Fruit fly (Drosophila melanogaster) whole organism, embryonic: Measurements from ENCODE around the gene ca.

ENCODE experiments used
- Antp ChIP-seq: fragments of 200-800 bp; sonication (Bioruptor generic); optimal IDR thresholded peaks from 3 replicates; lab custom pipeline; 2016; ENCODE audit warnings: missing biosample characterization, missing genetic modification characterization
- Asciz ChIP-seq: fragments of 200-800 bp; sonication (Bioruptor generic); optimal IDR thresholded peaks from 2 replicates; lab custom pipeline; 2017; ENCODE audit warnings: missing biosample characterization, mild to moderate bottlenecking, missing genetic modification characterization, missing genetic modification reagents
- Atf6 ChIP-seq: fragments of 200-800 bp; sonication (Bioruptor generic); IDR thresholded peaks from 2 replicates; pipeline ENCODE4 v1.3.6; 2022; ENCODE audit warnings: missing biosample characterization, missing genetic modification characterization
- BtbVII ChIP-seq: fragments of 200-800 bp; sonication (Bioruptor generic); optimal IDR thresholded peaks from 3 replicates; lab custom pipeline; 2017; ENCODE audit warnings: missing biosample characterization, mild to moderate bottlenecking, missing genetic modification characterization
- CG14667 ChIP-seq: fragments of 200-800 bp; sonication (Bioruptor generic); IDR thresholded peaks from 2 replicates; pipeline ENCODE4 v1.3.6; 2022; ENCODE audit warnings: missing biosample characterization, missing genetic modification characterization
- CG16779 ChIP-seq: fragments of 200-800 bp; sonication (Bioruptor generic); IDR thresholded peaks from 2 replicates; pipeline ENCODE4 v1.3.6; 2022; ENCODE audit warnings: missing biosample characterization, missing genetic modification characterization
- CG17328 ChIP-seq: fragments of 200-800 bp; sonication (Bioruptor generic); IDR thresholded peaks from 2 replicates; pipeline ENCODE4 v1.3.6; 2022; ENCODE audit warnings: missing biosample characterization, missing genetic modification characterization
- CG2889 ChIP-seq: fragments of 200-800 bp; sonication (Bioruptor generic); IDR thresholded peaks from 3 replicates; pipeline ENCODE4 v1.3.6; 2022; ENCODE audit warnings: missing biosample characterization, missing genetic modification characterization
- CG30020 ChIP-seq: fragments of 200-800 bp; optimal IDR thresholded peaks from 2 replicates; lab custom pipeline; 2019; ENCODE audit warnings: missing biosample characterization, mild to moderate bottlenecking, missing genetic modification characterization, moderate library complexity
- CG31224 ChIP-seq: fragments of 200-800 bp; sonication (Bioruptor generic); IDR thresholded peaks from 2 replicates; pipeline ENCODE4 v1.3.6; 2022; ENCODE audit warnings: missing biosample characterization, missing genetic modification characterization
- CG32767 ChIP-seq: fragments of 200-800 bp; sonication (Bioruptor generic); IDR thresholded peaks from 2 replicates; pipeline ENCODE4 v1.3.6; 2022; ENCODE audit warnings: missing biosample characterization, missing genetic modification characterization
- CG32772 ChIP-seq: fragments of 200-800 bp; sonication (Bioruptor generic); IDR thresholded peaks from 2 replicates; pipeline ENCODE4 v1.3.6; 2022; ENCODE audit warnings: missing biosample characterization, missing genetic modification characterization
- CG3838 ChIP-seq: fragments of 200-800 bp; sonication (Bioruptor generic); optimal IDR thresholded peaks from 3 replicates; lab custom pipeline; 2016; ENCODE audit warnings: missing biosample characterization, missing genetic modification characterization
- CG4328 ChIP-seq: fragments of 200-800 bp; sonication (Bioruptor generic); optimal IDR thresholded peaks from 3 replicates; lab custom pipeline; 2017; ENCODE audit warnings: missing biosample characterization, missing genetic modification reagents, missing genetic modification characterization
- CG4617 ChIP-seq: fragments of 200-800 bp; sonication (Bioruptor generic); optimal IDR thresholded peaks from 3 replicates; lab custom pipeline; 2016; ENCODE audit warnings: missing biosample characterization, missing genetic modification characterization, borderline replicate concordance
- CG5245 ChIP-seq: fragments of 200-800 bp; sonication (Bioruptor generic); optimal IDR thresholded peaks from 3 replicates; lab custom pipeline; 2016; ENCODE audit warnings: missing biosample characterization, missing genetic modification characterization
- CG7271 ChIP-seq: fragments of 200-800 bp; sonication (Bioruptor generic); optimal IDR thresholded peaks from 2 replicates; lab custom pipeline; 2018; ENCODE audit warnings: missing biosample characterization, mild to moderate bottlenecking, missing genetic modification characterization, moderate library complexity
- CG8290 ChIP-seq, 3 experiments: fragments of 200-800 bp; sonication (Bioruptor generic); optimal IDR thresholded peaks; 2 replicates each; lab custom pipeline; 2016 to 2019; ENCODE audit warnings: missing biosample characterization in 3 of 3, missing genetic modification characterization in 3 of 3, mild to moderate bottlenecking in 2 of 3, moderate library complexity in 1 of 3
- CG8944 ChIP-seq: fragments of 200-800 bp; sonication (Bioruptor generic); optimal IDR thresholded peaks from 3 replicates; lab custom pipeline; 2016; ENCODE audit warnings: missing biosample characterization, missing genetic modification characterization
- CG9437 ChIP-seq: fragments of 200-800 bp; sonication (Bioruptor generic); optimal IDR thresholded peaks from 2 replicates; lab custom pipeline; 2018; ENCODE audit warnings: missing biosample characterization, mild to moderate bottlenecking, missing genetic modification characterization
- CG9609 ChIP-seq: fragments of 200-800 bp; sonication (Bioruptor generic); optimal IDR thresholded peaks from 3 replicates; lab custom pipeline; 2016; ENCODE audit warnings: missing biosample characterization, missing genetic modification characterization
- Dll ChIP-seq: fragments of 200-800 bp; sonication (Bioruptor generic); IDR thresholded peaks from 4 replicates; pipeline ENCODE4 v1.3.6; 2022; ENCODE audit warnings: missing biosample characterization, missing genetic modification characterization; ENCODE audit not compliant: partially characterized antibody
- Ets65A ChIP-seq: fragments of 200-800 bp; sonication (Bioruptor generic); peaks from one replicate; lab custom pipeline; 2016; ENCODE audit warnings: missing biosample characterization, missing genetic modification characterization
- Ets97D ChIP-seq: fragments of 200-800 bp; sonication (Bioruptor generic); optimal IDR thresholded peaks from 3 replicates; lab custom pipeline; 2016; ENCODE audit warnings: missing biosample characterization, missing genetic modification characterization
- Fer3 ChIP-seq: fragments of 200-800 bp; sonication (Bioruptor generic); optimal IDR thresholded peaks from 2 replicates; lab custom pipeline; 2018; ENCODE audit warnings: missing biosample characterization, mild to moderate bottlenecking, missing genetic modification characterization, moderate library complexity
- HLH3B ChIP-seq: fragments of 200-800 bp; sonication (Bioruptor generic); IDR thresholded peaks from 2 replicates; pipeline ENCODE4 v1.3.6; 2022; ENCODE audit warnings: missing biosample characterization, missing genetic modification characterization
- Hmr ChIP-seq: fragments of 200-800 bp; sonication (Bioruptor generic); optimal IDR thresholded peaks from 3 replicates; lab custom pipeline; 2017; ENCODE audit warnings: mild to moderate bottlenecking, missing biosample characterization, missing genetic modification reagents, missing genetic modification characterization
- Mad ChIP-seq: fragments of 200-800 bp; sonication (Bioruptor generic); optimal IDR thresholded peaks from 2 replicates; lab custom pipeline; 2016; ENCODE audit warnings: missing biosample characterization, missing genetic modification characterization
- Meics ChIP-seq: fragments of 200-800 bp; sonication (Bioruptor generic); optimal IDR thresholded peaks from 2 replicates; lab custom pipeline; 2017; ENCODE audit warnings: missing biosample characterization, mild to moderate bottlenecking, missing genetic modification characterization
- NFAT ChIP-seq: fragments of 200-800 bp; sonication (Bioruptor generic); IDR thresholded peaks from 2 replicates; pipeline ENCODE4 v1.3.6; 2022; ENCODE audit warnings: missing biosample characterization, missing genetic modification characterization
- Sox102F ChIP-seq: fragments of 200-800 bp; sonication (Bioruptor generic); optimal IDR thresholded peaks from 2 replicates; lab custom pipeline; 2018; ENCODE audit warnings: missing biosample characterization, mild to moderate bottlenecking, missing genetic modification characterization, moderate library complexity
- Ssrp ChIP-seq: fragments of 200-800 bp; sonication (Bioruptor generic); optimal IDR thresholded peaks from 2 replicates; lab custom pipeline; 2018; ENCODE audit warnings: missing biosample characterization, mild to moderate bottlenecking, missing genetic modification characterization, moderate library complexity
- Usf ChIP-seq: fragments of 200-800 bp; sonication (Bioruptor generic); optimal IDR thresholded peaks from 2 replicates; lab custom pipeline; 2017; ENCODE audit warnings: missing genotype, missing biosample characterization, missing genetic modification characterization
- ap ChIP-seq: fragments of 200-800 bp; sonication (Bioruptor generic); IDR thresholded peaks from 2 replicates; pipeline ENCODE4 v1.3.6; 2022; ENCODE audit warnings: missing biosample characterization, missing genetic modification characterization
- ato ChIP-seq: fragments of 200-800 bp; sonication (Bioruptor generic); IDR thresholded peaks from 2 replicates; pipeline ENCODE4 v1.3.6; 2022; ENCODE audit warnings: missing biosample characterization, missing genetic modification characterization; ENCODE audit not compliant: partially characterized antibody
- croc ChIP-seq: fragments of 200-800 bp; sonication (Bioruptor generic); conservative IDR thresholded peaks from 3 replicates; pipeline ENCODE4 v1.3.6; 2022; ENCODE audit warnings: missing biosample characterization, missing genetic modification characterization
- dimm ChIP-seq: fragments of 200-800 bp; sonication (Bioruptor generic); IDR thresholded peaks from 2 replicates; pipeline ENCODE4 v1.3.6; 2022; ENCODE audit warnings: missing biosample characterization, missing genetic modification characterization
- emc ChIP-seq: fragments of 200-800 bp; sonication (Bioruptor generic); optimal IDR thresholded peaks from 2 replicates; lab custom pipeline; 2016; ENCODE audit warnings: missing biosample characterization, missing genetic modification characterization
- ems ChIP-seq: fragments of 200-800 bp; sonication (Bioruptor generic); optimal IDR thresholded peaks from 3 replicates; lab custom pipeline; 2016; ENCODE audit warnings: missing biosample characterization, missing genetic modification characterization
- eve ChIP-seq, 2 experiments: fragments of >200 bp; optimal IDR thresholded peaks; 2 replicates each; lab custom pipeline; 2017; ENCODE audit warnings: missing biosample characterization in 2 of 2, missing genetic modification characterization in 2 of 2
- fru ChIP-seq: fragments of >200 bp; optimal IDR thresholded peaks from 2 replicates; lab custom pipeline; 2017
- hb ChIP-seq: fragments of 200-800 bp; sonication (Bioruptor generic); IDR thresholded peaks from 3 replicates; pipeline ENCODE4 v1.3.6; 2022; ENCODE audit warnings: missing biosample characterization, missing genetic modification characterization; ENCODE audit not compliant: partially characterized antibody
- her ChIP-seq: fragments of 200-800 bp; sonication (Bioruptor generic); optimal IDR thresholded peaks from 2 replicates; lab custom pipeline; 2016; ENCODE audit warnings: missing biosample characterization, missing genetic modification characterization
- lmd ChIP-seq: fragments of 200-800 bp; sonication (Bioruptor generic); IDR thresholded peaks from 2 replicates; pipeline ENCODE4 v1.3.6; 2022; ENCODE audit warnings: missing biosample characterization, missing genetic modification characterization
- luna ChIP-seq: fragments of 200-800 bp; sonication (Bioruptor generic); optimal IDR thresholded peaks from 2 replicates; lab custom pipeline; 2016; ENCODE audit warnings: missing biosample characterization, missing genetic modification characterization
- mam ChIP-seq: fragments of 200-800 bp; sonication (Bioruptor generic); optimal IDR thresholded peaks from 3 replicates; lab custom pipeline; 2016; ENCODE audit warnings: missing biosample characterization, missing genetic modification characterization
- pfk ChIP-seq: fragments of 200-800 bp; sonication (Bioruptor generic); optimal IDR thresholded peaks from 2 replicates; lab custom pipeline; 2018; ENCODE audit warnings: missing biosample characterization, mild to moderate bottlenecking, missing genetic modification characterization, moderate library complexity
- scrt ChIP-seq: fragments of 200-800 bp; sonication (Bioruptor generic); optimal IDR thresholded peaks from 2 replicates; lab custom pipeline; 2018; ENCODE audit warnings: missing biosample characterization, mild to moderate bottlenecking, missing genetic modification characterization, moderate library complexity
- sisA ChIP-seq: fragments of 200-800 bp; sonication (Bioruptor generic); IDR thresholded peaks from 2 replicates; pipeline ENCODE4 v1.3.6; 2022; ENCODE audit warnings: missing biosample characterization, missing genetic modification characterization
- sob ChIP-seq: fragments of 200-800 bp; sonication (Bioruptor generic); IDR thresholded peaks from 2 replicates; pipeline ENCODE4 v1.3.6; 2022; ENCODE audit warnings: missing biosample characterization, missing genetic modification characterization
- usp ChIP-seq: fragments of >200 bp; optimal IDR thresholded peaks from 2 replicates; lab custom pipeline; 2017; ENCODE audit warnings: missing biosample characterization, missing genetic modification characterization

The ca gene

dm6 chr3R:29773833-29774324, 32.7 kb upstream of the ca start (continued):
- peak; percentile 5 for TF ChIP-seq CG4328 (GFP tag; lab: Kevin White, UChicago)
- no peak for TF ChIP-seq ato
- TF ChIP-seq her (GFP tag; lab: Kevin White, UChicago), result peak; percentile 58
- no peak for TF ChIP-seq dimm
- peak; percentile 63 for TF ChIP-seq Atf6 (GFP tag; lab: Robert Waterston, UW)
- TF ChIP-seq Antp (GFP tag; lab: Kevin White, UChicago), result peak; percentile 74
- peak; percentile 31 for TF ChIP-seq Ets97D
- peak; percentile 56 for TF ChIP-seq Usf (GFP tag; lab: Kevin White, UChicago)
- TF ChIP-seq CG31224 (GFP tag; lab: Robert Waterston, UW), result peak; percentile 64; the same call in 1 of the 2 replicates
- TF ChIP-seq CG7271 (tag; lab: Kevin White, UChicago), result no peak
- TF ChIP-seq Hmr (GFP tag; lab: Kevin White, UChicago), result peak; percentile 80
- TF ChIP-seq CG9437 (GFP tag; lab: Kevin White, UChicago), result peak; percentile 53
- TF ChIP-seq emc (GFP tag; lab: Kevin White, UChicago), result peak; percentile 68
- peak; percentile 47 for TF ChIP-seq scrt
- peak; percentile 33 for TF ChIP-seq BtbVII (GFP tag; lab: Kevin White, UChicago)
- TF ChIP-seq CG32767 (GFP tag; lab: Robert Waterston, UW), result no peak
- peak; percentile 28 for TF ChIP-seq CG8290 (GFP tag; optimal IDR thresholded peaks at IDR 0.05; lab: Kevin White, UChicago)
- peak in 1 of 2 experiments; percentile 70 for TF ChIP-seq CG8290 (tag; optimal IDR thresholded peaks at IDR 0.05; lab: Kevin White, UChicago)
- peak; percentile 87 for TF ChIP-seq lmd (GFP tag; lab: Robert Waterston, UW)
- TF ChIP-seq Fer3 (tag; lab: Kevin White, UChicago), result peak; percentile 84
- TF ChIP-seq CG9609, result peak; percentile 76
- peak; percentile 55; the same call in 2 of the 3 replicates for TF ChIP-seq croc (GFP tag; lab: Robert Waterston, UW)
- peak; percentile 84 for TF ChIP-seq mam
- peak; percentile 76 for TF ChIP-seq Meics (GFP tag; lab: Kevin White, UChicago)
- TF ChIP-seq CG30020 (tag; lab: Kevin White, UChicago), result no peak
- peak; percentile 41 for TF ChIP-seq luna
- TF ChIP-seq Dll (GFP tag; lab: Robert Waterston, UW), result no peak
- no peak for TF ChIP-seq NFAT
- TF ChIP-seq CG16779 (GFP tag; lab: Robert Waterston, UW), result 0 out of 2 replicates have a peak, but pooled peaks have one; percentile 6
- TF ChIP-seq pfk (GFP tag; lab: Kevin White, UChicago), result no peak
- peak; percentile 77; the same call in 1 of the 2 replicates for TF ChIP-seq sisA (GFP tag; lab: Robert Waterston, UW)
- TF ChIP-seq CG3838 (GFP tag; lab: Kevin White, UChicago), result no peak
- TF ChIP-seq ems, result peak; percentile 75
- TF ChIP-seq Mad (GFP tag; lab: Kevin White, UChicago), result peak; percentile 21
- peak in 1 of 2 experiments; percentile 96 for TF ChIP-seq eve (GFP tag; optimal IDR thresholded peaks at IDR 0.05; lab: Kevin White, UChicago)
- peak; percentile 98 for TF ChIP-seq Ets65A (GFP tag; lab: Kevin White, UChicago)
- TF ChIP-seq CG2889, result peak; percentile 37; the same call in 1 of the 3 replicates
- TF ChIP-seq Sox102F (GFP tag; lab: Kevin White, UChicago), result peak; percentile 77
- TF ChIP-seq sob (GFP tag; lab: Robert Waterston, UW), result peak; percentile 70
- TF ChIP-seq hb, result no peak
- TF ChIP-seq CG14667, result peak; percentile 57
- TF ChIP-seq CG8944 (GFP tag; lab: Kevin White, UChicago), result peak; percentile 75
- peak; percentile 73 for TF ChIP-seq Ssrp (tag; lab: Kevin White, UChicago)
- TF ChIP-seq fru, result no peak
- TF ChIP-seq usp (GFP tag; lab: Kevin White, UChicago), result no peak
- TF ChIP-seq CG32772 (GFP tag; lab: Robert Waterston, UW), result peak; percentile 57
- peak; percentile 19 for TF ChIP-seq CG4617 (GFP tag; lab: Kevin White, UChicago)
- peak; percentile 43; the same call in 1 of the 2 replicates for TF ChIP-seq CG17328
- TF ChIP-seq Asciz (GFP tag; lab: Kevin White, UChicago), result no peak
- TF ChIP-seq ap, result peak; percentile 51
- TF ChIP-seq CG5245 (GFP tag; lab: Kevin White, UChicago), result peak; percentile 30
- TF ChIP-seq HLH3B (GFP tag; lab: Robert Waterston, UW), result peak; percentile 56
